Fruit fly (Drosophila melanogaster) Kc167 (cell line): ENCODE data around the gene Eaat1.

Source experiments
- Myc ChIP-seq: fragments of >200 bp; optimal IDR thresholded peaks from 2 replicates; lab custom pipeline; 2017; ENCODE audit warnings: missing external identifiers
- h ChIP-seq: fragments of >200 bp; optimal IDR thresholded peaks from 3 replicates; lab custom pipeline; 2018; ENCODE audit warnings: missing external identifiers
- insv ChIP-seq: fragments of >200 bp; optimal IDR thresholded peaks from 3 replicates; lab custom pipeline; 2018; ENCODE audit warnings: missing external identifiers

dm6 chr2L:9341960-9342359 is 8.6 kb downstream of the Eaat1 start:
- TF ChIP-seq Myc (no peak), h (lab: Kevin White, UChicago) (no peak), insv (lab: Kevin White, UChicago) (no peak)
